Fruit fly (Drosophila melanogaster): ENCODE data around the gene ru.
A peak's percentile ranks its signal among the peaks of the same experiment; 100 is the strongest.

ru gene

dm6 chr3L:1414032-1414431 is 43.6 kb downstream of the ru start (continued):
- TF ChIP-seq kni (GFP tag; optimal IDR thresholded peaks at IDR 0.05) = no peak
- no peak for TF ChIP-seq amos (GFP tag; IDR thresholded peaks at IDR 0.05; ENCODE audit: partially characterized antibody)
- no peak for TF ChIP-seq Scr (GFP tag; IDR thresholded peaks at IDR 0.05; ENCODE audit: partially characterized antibody)
- no peak for TF ChIP-seq YL-1 (GFP tag; optimal IDR thresholded peaks at IDR 0.05)
- no peak for TF ChIP-seq Fer2 (tag; optimal IDR thresholded peaks at IDR 0.05)
- TF ChIP-seq dan (GFP tag; IDR thresholded peaks at IDR 0.05) = no peak
- peak; percentile 59; the same call in 2 of the 3 replicates for TF ChIP-seq Optix (GFP tag; IDR thresholded peaks at IDR 0.05)
- no peak for TF ChIP-seq stwl (tag; optimal IDR thresholded peaks at IDR 0.05)
- TF ChIP-seq CG6854 (GFP tag; optimal IDR thresholded peaks at IDR 0.05) = no peak
- TF ChIP-seq Rfx (GFP tag; IDR thresholded peaks at IDR 0.05) = 0 out of 2 replicates have a peak, but pooled peaks have one; percentile 23
- TF ChIP-seq CG9932 (GFP tag; IDR thresholded peaks at IDR 0.05) = no peak
- no peak for TF ChIP-seq CG17912 (GFP tag; optimal IDR thresholded peaks at IDR 0.05)
- no peak for TF ChIP-seq ssp (GFP tag; IDR thresholded peaks at IDR 0.05)
- TF ChIP-seq az2 (GFP tag; optimal IDR thresholded peaks at IDR 0.05) = peak; percentile 44
- no peak for TF ChIP-seq HHEX (GFP tag; optimal IDR thresholded peaks at IDR 0.05)
- peak; percentile 23 for TF ChIP-seq CG15601 (tag; optimal IDR thresholded peaks at IDR 0.05)
- no peak for TF ChIP-seq CG10565 (GFP tag; optimal IDR thresholded peaks at IDR 0.05)
- TF ChIP-seq vnd (GFP tag; IDR thresholded peaks at IDR 0.05; ENCODE audit: partially characterized antibody) = no peak
- no peak for TF ChIP-seq her (GFP tag; optimal IDR thresholded peaks at IDR 0.05)
- TF ChIP-seq Hr51 (GFP tag; optimal IDR thresholded peaks at IDR 0.05) = peak in 1 of 2 experiments; percentile 6
- TF ChIP-seq E2f1 (GFP tag; IDR thresholded peaks at IDR 0.05) = peak; percentile 47; the same call in 1 of the 2 replicates
- no peak for TF ChIP-seq CG15073 (GFP tag; optimal IDR thresholded peaks at IDR 0.05)
- TF ChIP-seq H2.0 (GFP tag; IDR thresholded peaks at IDR 0.05) = peak; percentile 51
- TF ChIP-seq fd3F (GFP tag; optimal IDR thresholded peaks at IDR 0.05) = no peak
- TF ChIP-seq dysf (GFP tag; IDR thresholded peaks at IDR 0.05) = 0 out of 3 replicates have a peak, but pooled peaks have one; percentile 48
- peak; percentile 8 for TF ChIP-seq CG12769 (tag; optimal IDR thresholded peaks at IDR 0.05)
- TF ChIP-seq ara (GFP tag; IDR thresholded peaks at IDR 0.05) = peak; percentile 90
- TF ChIP-seq sisA (GFP tag; IDR thresholded peaks at IDR 0.05) = peak; percentile 26; the same call in 1 of the 2 replicates
- TF ChIP-seq gt (GFP tag; IDR thresholded peaks at IDR 0.05) = no peak
- TF ChIP-seq chinmo (GFP tag; IDR thresholded peaks at IDR 0.05; ENCODE audit: partially characterized antibody) = no peak
- no peak for TF ChIP-seq CG10274 (GFP tag; optimal IDR thresholded peaks at IDR 0.05)
- TF ChIP-seq dpn (GFP tag; optimal IDR thresholded peaks at IDR 0.05) = peak; percentile 8 to 42
- TF ChIP-seq CG8290 (GFP tag; optimal IDR thresholded peaks at IDR 0.05) = peak; percentile 15
- peak in 1 of 2 experiments; percentile 55 for TF ChIP-seq CG8290 (tag; optimal IDR thresholded peaks at IDR 0.05)
- no peak for TF ChIP-seq ERR (GFP tag; optimal IDR thresholded peaks at IDR 0.05)
- TF ChIP-seq CG11723 (GFP tag; optimal IDR thresholded peaks at IDR 0.05) = no peak
- no peak for TF ChIP-seq odd (GFP tag; optimal IDR thresholded peaks at IDR 0.05)
- no peak for TF ChIP-seq CG4617 (GFP tag; optimal IDR thresholded peaks at IDR 0.05; ENCODE audit: borderline replicate concordance)
- TF ChIP-seq Mad (GFP tag; optimal IDR thresholded peaks at IDR 0.05) = peak; percentile 14
- no peak for TF ChIP-seq danr (GFP tag; IDR thresholded peaks at IDR 0.05)
- TF ChIP-seq Vsx1 (GFP tag; optimal IDR thresholded peaks at IDR 0.05) = no peak
- peak; percentile 66; the same call in 1 of the 3 replicates for TF ChIP-seq ken (GFP tag; IDR thresholded peaks at IDR 0.05)
- peak; percentile 67 for TF ChIP-seq sens-2 (GFP tag; IDR thresholded peaks at IDR 0.05)
- TF ChIP-seq br (optimal IDR thresholded peaks at IDR 0.05) = no peak
- TF ChIP-seq mirr (GFP tag; optimal IDR thresholded peaks at IDR 0.05) = no peak
- TF ChIP-seq CG11696 (GFP tag; IDR thresholded peaks at IDR 0.05) = 0 out of 2 replicates have a peak, but pooled peaks have one; percentile 16
- TF ChIP-seq chn (GFP tag; optimal IDR thresholded peaks at IDR 0.05) = peak; percentile 49
- TF ChIP-seq lola (GFP tag; optimal IDR thresholded peaks at IDR 0.05) = peak in 1 of 3 experiments; percentile 82
- TF ChIP-seq Gug (GFP tag; IDR thresholded peaks at IDR 0.05) = peak; percentile 42; the same call in 1 of the 4 replicates
- TF ChIP-seq Dek (tag; optimal IDR thresholded peaks at IDR 0.05) = no peak
- no peak for TF ChIP-seq nau (GFP tag; optimal IDR thresholded peaks at IDR 0.05)

Data from whole organism, embryonic.